Worm (Caenorhabditis elegans): ENCODE measurements around the gene T26H5.4.

ce11 chrV:15406928-15407327 is 41.6 kb downstream of the T26H5.4 start, which contains the start of gene srh-257:
- TF ChIP-seq him-1 (tag; optimal IDR thresholded peaks at IDR 0.05): no peak
- TF ChIP-seq W03F9.2 (tag; optimal IDR thresholded peaks at IDR 0.05): no peak
- no peak for TF ChIP-seq dao-5 (tag; optimal IDR thresholded peaks at IDR 0.05)
